Worm (Caenorhabditis elegans): ENCODE measurements around the gene ZC317.6.

ce11 chrV:5459806-5460205 lies 8.6 kb downstream of the ZC317.6 start, which contains the start of gene ZC317.2:
- TF ChIP-seq him-1 (tag; optimal IDR thresholded peaks at IDR 0.05) (no peak), W03F9.2 (tag; optimal IDR thresholded peaks at IDR 0.05) (no peak), dao-5 (tag; optimal IDR thresholded peaks at IDR 0.05) (no peak)
